Fruit fly (Drosophila melanogaster) whole organism, wandering third instar larva: ENCODE measurements around the gene CG14219.

ENCODE experiments used
- Abd-B ChIP-seq: fragments of >200 bp; optimal IDR thresholded peaks from 2 replicates; lab custom pipeline; 2017; ENCODE audit warnings: missing biosample characterization, missing genetic modification characterization
- Dif ChIP-seq: fragments of 200-275, 200-300 bp; sonication (Bioruptor generic); optimal IDR thresholded peaks from 2 replicates; lab custom pipeline; 2018; ENCODE audit warnings: missing biosample characterization, missing genetic modification characterization; ENCODE audit not compliant: partially characterized antibody
- GATAd ChIP-seq: sonication (Bioruptor generic); optimal IDR thresholded peaks from 2 replicates; lab custom pipeline; 2016; ENCODE audit warnings: missing biosample characterization, missing genetic modification characterization
- Mio ChIP-seq: sonication (Bioruptor generic); optimal IDR thresholded peaks from 2 replicates; lab custom pipeline; 2016; ENCODE audit warnings: missing biosample characterization, missing genetic modification characterization
- Myc ChIP-seq: fragments of >200 bp; optimal IDR thresholded peaks from 2 replicates; lab custom pipeline; 2017
- N ChIP-seq: fragments of >200 bp; optimal IDR thresholded peaks from 2 replicates; lab custom pipeline; 2018; ENCODE audit warnings: missing biosample characterization, missing external identifiers, missing genetic modification characterization
- OdsH ChIP-seq: fragments of 200-800 bp; sonication (Bioruptor generic); optimal IDR thresholded peaks from 2 replicates; lab custom pipeline; 2016; ENCODE audit warnings: missing biosample characterization, mild to moderate bottlenecking, missing genetic modification characterization
- Rel ChIP-seq, 2 experiments: fragments of 200-800 bp; sonication (Bioruptor generic) in 1 of 2; optimal IDR thresholded peaks; 2 replicates in 1 of 2; 3 replicates in 1 of 2; lab custom pipeline; 2016 to 2019; ENCODE audit warnings: mild to moderate bottlenecking in 2 of 2, missing biosample characterization in 2 of 2, missing genetic modification characterization in 2 of 2, moderate library complexity in 1 of 2
- Sp1 ChIP-seq: fragments of 200-800 bp; sonication (Bioruptor generic); optimal IDR thresholded peaks from 3 replicates; lab custom pipeline; 2019; ENCODE audit warnings: missing biosample characterization, mild to moderate bottlenecking, missing genetic modification characterization, moderate library complexity
- br ChIP-seq: fragments of 200-800 bp; sonication (Bioruptor generic); optimal IDR thresholded peaks from 2 replicates; lab custom pipeline; 2016; ENCODE audit warnings: missing biosample characterization, missing genetic modification characterization
- brk ChIP-seq: fragments of 200-800 bp; sonication (Bioruptor generic); optimal IDR thresholded peaks from 2 replicates; lab custom pipeline; 2016; ENCODE audit warnings: missing biosample characterization, mild to moderate bottlenecking, missing genetic modification characterization
- h ChIP-seq: fragments of 200-800 bp; sonication (Bioruptor generic); optimal IDR thresholded peaks from 3 replicates; lab custom pipeline; 2016; ENCODE audit warnings: missing biosample characterization, mild to moderate bottlenecking, missing genetic modification characterization
- lola ChIP-seq: fragments of >200 bp; optimal IDR thresholded peaks from 2 replicates; lab custom pipeline; 2017; ENCODE audit warnings: missing biosample characterization, missing genetic modification characterization
- usp ChIP-seq: fragments of >200 bp; optimal IDR thresholded peaks from 2 replicates; lab custom pipeline; 2017; ENCODE audit warnings: missing biosample characterization, missing genetic modification characterization

DNA sequence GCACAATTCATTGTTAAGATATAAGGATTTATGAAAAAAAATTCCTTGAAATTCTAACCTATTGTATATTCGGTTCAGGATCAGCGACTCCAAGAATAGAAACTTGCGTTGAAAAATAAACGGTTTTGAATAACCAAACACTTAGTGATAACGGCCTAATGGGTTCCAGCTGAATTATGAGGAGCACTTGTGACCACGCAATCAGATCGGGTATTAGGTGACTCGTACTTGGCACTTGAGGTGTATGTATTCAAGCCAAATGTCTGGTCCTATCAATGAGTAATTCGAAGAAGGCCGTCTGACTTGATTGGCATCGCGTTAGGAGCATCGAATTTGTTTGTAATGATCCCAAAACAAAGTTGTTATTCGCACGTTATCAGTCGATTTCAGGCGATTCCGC, 609 bp upstream of the CG14219 start:
- TF ChIP-seq Rel (GFP tag; optimal IDR thresholded peaks at IDR 0.05; lab: Kevin White, UChicago): no peak
- no peak for TF ChIP-seq Rel (tag; optimal IDR thresholded peaks at IDR 0.05; lab: Kevin White, UChicago)
- no peak for TF ChIP-seq Dif (GFP tag; lab: Kevin White, UChicago)
- no peak for TF ChIP-seq GATAd (GFP tag; lab: Kevin White, UChicago)
- TF ChIP-seq brk (GFP tag; lab: Kevin White, UChicago): no peak
- TF ChIP-seq Myc (lab: Kevin White, UChicago): no peak
- TF ChIP-seq lola (GFP tag; lab: Kevin White, UChicago): no peak
- no peak for TF ChIP-seq h (GFP tag; lab: Kevin White, UChicago)
- TF ChIP-seq N: no peak
- no peak for TF ChIP-seq OdsH (GFP tag; lab: Kevin White, UChicago)
- no peak for TF ChIP-seq Abd-B (GFP tag; lab: Kevin White, UChicago)
- no peak for TF ChIP-seq Mio (GFP tag; lab: Kevin White, UChicago)
- no peak for TF ChIP-seq usp
- TF ChIP-seq br (GFP tag; lab: Kevin White, UChicago): no peak
- no peak for TF ChIP-seq Sp1 (GFP tag; lab: Kevin White, UChicago)
